Worm (Caenorhabditis elegans): ENCODE data around the gene vav-1.
A peak's percentile ranks its signal among the peaks of the same experiment; 100 is the strongest.

vav-1 gene

ce11 chrX:9246625-9247024 lies 14.7 kb upstream of the vav-1 start:
- TF ChIP-seq dao-5 (tag; optimal IDR thresholded peaks at IDR 0.05): no peak
- no peak for TF ChIP-seq him-1 (tag; optimal IDR thresholded peaks at IDR 0.05)
- TF ChIP-seq W03F9.2 (tag; optimal IDR thresholded peaks at IDR 0.05): no peak

- no peak for TF ChIP-seq him-1 (tag; optimal IDR thresholded peaks at IDR 0.05)
Observed at ce11 chrX:9243257-9243656, 11.3 kb upstream of the vav-1 start, which contains the start of gene gpa-12. Gene gpa-12 (plus strand): TSS chrX:9243557.

- TF ChIP-seq dao-5 (tag; optimal IDR thresholded peaks at IDR 0.05): no peak
- TF ChIP-seq W03F9.2 (tag; optimal IDR thresholded peaks at IDR 0.05): no peak
- no peak for TF ChIP-seq him-1 (tag; optimal IDR thresholded peaks at IDR 0.05)
Observed at ce11 chrX:9242123-9242522, 10.2 kb upstream of the vav-1 start, which contains the start of gene lgc-4. Gene lgc-4 (minus strand): TSS chrX:9242223.

- TF ChIP-seq dao-5 (tag; optimal IDR thresholded peaks at IDR 0.05) (peak; percentile 13), W03F9.2 (tag; optimal IDR thresholded peaks at IDR 0.05) (no peak), him-1 (tag; optimal IDR thresholded peaks at IDR 0.05) (no peak)
Observed at ce11 chrX:9238692-9239091, 6.8 kb upstream of the vav-1 start.

ce11 chrX:9237708-9238107 lies 5.8 kb upstream of the vav-1 start:
- TF ChIP-seq W03F9.2 (tag; optimal IDR thresholded peaks at IDR 0.05) (no peak), dao-5 (tag; optimal IDR thresholded peaks at IDR 0.05) (no peak)

- TF ChIP-seq dao-5 (tag; optimal IDR thresholded peaks at IDR 0.05) (no peak), him-1 (tag; optimal IDR thresholded peaks at IDR 0.05) (no peak), W03F9.2 (tag; optimal IDR thresholded peaks at IDR 0.05) (no peak)
Observed at ce11 chrX:9234518-9234917, 2.6 kb upstream of the vav-1 start, which contains the start of gene col-175. Gene col-175 (minus strand): TSS chrX:9234618.

ce11 chrX:9233805-9234204 lies 1.9 kb upstream of the vav-1 start:
- TF ChIP-seq dao-5 (tag; optimal IDR thresholded peaks at IDR 0.05): no peak
- TF ChIP-seq him-1 (tag; optimal IDR thresholded peaks at IDR 0.05): no peak
- TF ChIP-seq W03F9.2 (tag; optimal IDR thresholded peaks at IDR 0.05): no peak

ce11 chrX:9231556-9231955 lies 381 bp downstream of the vav-1 start:
- TF ChIP-seq him-1 (tag; optimal IDR thresholded peaks at IDR 0.05) (no peak), dao-5 (tag; optimal IDR thresholded peaks at IDR 0.05) (no peak), W03F9.2 (tag; optimal IDR thresholded peaks at IDR 0.05) (no peak)

- TF ChIP-seq him-1 (tag; optimal IDR thresholded peaks at IDR 0.05) (no peak), W03F9.2 (tag; optimal IDR thresholded peaks at IDR 0.05) (no peak), dao-5 (tag; optimal IDR thresholded peaks at IDR 0.05) (no peak)
Observed at ce11 chrX:9230322-9230721, 1.6 kb downstream of the vav-1 start.

ce11 chrX:9228441-9228840 lies 3.5 kb downstream of the vav-1 start:
- TF ChIP-seq him-1 (tag; optimal IDR thresholded peaks at IDR 0.05) (no peak), dao-5 (tag; optimal IDR thresholded peaks at IDR 0.05) (no peak), W03F9.2 (tag; optimal IDR thresholded peaks at IDR 0.05) (no peak)

ce11 chrX:9226904-9227303 lies 5.0 kb downstream of the vav-1 start:
- no peak for TF ChIP-seq him-1 (tag; optimal IDR thresholded peaks at IDR 0.05)
- no peak for TF ChIP-seq W03F9.2 (tag; optimal IDR thresholded peaks at IDR 0.05)
- TF ChIP-seq dao-5 (tag; optimal IDR thresholded peaks at IDR 0.05): no peak

- TF ChIP-seq W03F9.2 (tag; optimal IDR thresholded peaks at IDR 0.05) (no peak), dao-5 (tag; optimal IDR thresholded peaks at IDR 0.05) (no peak), him-1 (tag; optimal IDR thresholded peaks at IDR 0.05) (no peak)
Observed at ce11 chrX:9225273-9225672, 6.7 kb downstream of the vav-1 start.

- TF ChIP-seq him-1 (tag; optimal IDR thresholded peaks at IDR 0.05): no peak
- TF ChIP-seq dao-5 (tag; optimal IDR thresholded peaks at IDR 0.05): no peak
- no peak for TF ChIP-seq W03F9.2 (tag; optimal IDR thresholded peaks at IDR 0.05)
Observed at ce11 chrX:9213873-9214341, 18.0 kb downstream of the vav-1 start, which contains the start of gene C35B8.3. Gene C35B8.3 (plus strand): TSS chrX:9213923.

- TF ChIP-seq W03F9.2 (tag; optimal IDR thresholded peaks at IDR 0.05): no peak
- no peak for TF ChIP-seq him-1 (tag; optimal IDR thresholded peaks at IDR 0.05)
- TF ChIP-seq dao-5 (tag; optimal IDR thresholded peaks at IDR 0.05): no peak
Observed at ce11 chrX:9212675-9213074, 19.3 kb downstream of the vav-1 start.

ce11 chrX:9210086-9210485 lies 21.9 kb downstream of the vav-1 start:
- no peak for TF ChIP-seq W03F9.2 (tag; optimal IDR thresholded peaks at IDR 0.05)
- no peak for TF ChIP-seq dao-5 (tag; optimal IDR thresholded peaks at IDR 0.05)
- no peak for TF ChIP-seq him-1 (tag; optimal IDR thresholded peaks at IDR 0.05)
